Fruit fly (Drosophila melanogaster) whole organism, adult: Measurements from ENCODE around the gene sau.

ENCODE experiments used
- CG11617 ChIP-seq: fragments of 200-800 bp; sonication (Bioruptor generic); optimal IDR thresholded peaks from 2 replicates; lab custom pipeline; 2017; ENCODE audit warnings: mild to moderate bottlenecking, missing biosample characterization, missing genetic modification reagents, missing genetic modification characterization
- CG12768 ChIP-seq: fragments of 200-800 bp; sonication (Bioruptor generic); optimal IDR thresholded peaks from 2 replicates; lab custom pipeline; 2017; ENCODE audit warnings: missing biosample characterization, missing genetic modification characterization, mild to moderate bottlenecking, moderate library complexity, missing genetic modification reagents
- CG14711 ChIP-seq: fragments of 200-800 bp; sonication (Bioruptor generic); optimal IDR thresholded peaks from 2 replicates; lab custom pipeline; 2018; ENCODE audit warnings: missing biosample characterization, mild to moderate bottlenecking, missing genetic modification characterization, moderate library complexity
- CG1620 ChIP-seq: fragments of 200-800 bp; sonication (Bioruptor generic); optimal IDR thresholded peaks from 2 replicates; lab custom pipeline; 2016; ENCODE audit warnings: missing biosample characterization, missing genetic modification characterization
- CG33017 ChIP-seq: fragments of 200-800 bp; sonication (Bioruptor generic); optimal IDR thresholded peaks from 2 replicates; lab custom pipeline; 2018; ENCODE audit warnings: missing biosample characterization, mild to moderate bottlenecking, missing genetic modification characterization, moderate library complexity
- CG5204 ChIP-seq: fragments of 200-800 bp; sonication (Bioruptor generic); optimal IDR thresholded peaks from 2 replicates; lab custom pipeline; 2016; ENCODE audit warnings: missing biosample characterization, missing genetic modification characterization
- CG7045 ChIP-seq: fragments of 200-800 bp; sonication (Bioruptor generic); optimal IDR thresholded peaks from 2 replicates; lab custom pipeline; 2017; ENCODE audit warnings: missing biosample characterization, mild to moderate bottlenecking, missing genetic modification characterization
- CG7101 ChIP-seq: fragments of 200-800 bp; sonication (Bioruptor generic); optimal IDR thresholded peaks from 2 replicates; lab custom pipeline; 2018; ENCODE audit warnings: missing biosample characterization, mild to moderate bottlenecking, missing genetic modification characterization, moderate library complexity
- Clk ChIP-seq: fragments of 200-800 bp; sonication (Bioruptor generic); optimal IDR thresholded peaks from 2 replicates; lab custom pipeline; 2017; ENCODE audit warnings: missing biosample characterization, missing genetic modification characterization
- Crg-1 ChIP-seq: fragments of 200-800 bp; sonication (Bioruptor generic); optimal IDR thresholded peaks from 2 replicates; lab custom pipeline; 2016; ENCODE audit warnings: missing biosample characterization, missing genetic modification characterization
- Hr96 ChIP-seq: fragments of 200-800 bp; sonication (Bioruptor generic); optimal IDR thresholded peaks from 2 replicates; lab custom pipeline; 2016; ENCODE audit warnings: missing biosample characterization, missing genetic modification characterization
- Mnt ChIP-seq: fragments of 200-800 bp; sonication (Bioruptor generic); optimal IDR thresholded peaks from 2 replicates; lab custom pipeline; 2016; ENCODE audit warnings: missing biosample characterization, mild to moderate bottlenecking, missing genetic modification characterization
- bab1 ChIP-seq: fragments of 200-800 bp; sonication (Bioruptor generic); optimal IDR thresholded peaks from 3 replicates; lab custom pipeline; 2019; ENCODE audit warnings: missing biosample characterization, mild to moderate bottlenecking, missing genetic modification characterization, moderate library complexity
- cic ChIP-seq: fragments of 200-800 bp; sonication (Bioruptor generic); optimal IDR thresholded peaks from 2 replicates; lab custom pipeline; 2017; ENCODE audit warnings: missing biosample characterization, mild to moderate bottlenecking, missing genetic modification characterization, moderate library complexity
- cnc ChIP-seq, 2 experiments: fragments of >200 bp; optimal IDR thresholded peaks; 2 replicates each; lab custom pipeline; 2017
- kay ChIP-seq: fragments of 200-800 bp; sonication (Bioruptor generic); peaks from one replicate; lab custom pipeline; 2016; ENCODE audit warnings: missing biosample characterization, missing genetic modification characterization, borderline replicate concordance
- pad ChIP-seq: fragments of 200-800 bp; sonication (Bioruptor generic); optimal IDR thresholded peaks from 3 replicates; lab custom pipeline; 2017; ENCODE audit warnings: missing biosample characterization, missing genetic modification characterization, mild to moderate bottlenecking, moderate library complexity, missing genetic modification reagents
- tj ChIP-seq: fragments of 200-800 bp; sonication (Bioruptor generic); optimal IDR thresholded peaks from 3 replicates; lab custom pipeline; 2017; ENCODE audit warnings: missing biosample characterization, mild to moderate bottlenecking, missing genetic modification characterization, moderate library complexity
- toe ChIP-seq: fragments of 200-800 bp; sonication (Bioruptor generic); optimal IDR thresholded peaks from 2 replicates; lab custom pipeline; 2016; ENCODE audit warnings: missing biosample characterization, missing genetic modification characterization

sau gene

dm6 chr2L:2252241-2252640 lies 26.1 kb downstream of the sau start, which contains the start of gene CG17239:
CG17239 (minus strand) TSS chr2L:2252341.
- no peak for TF ChIP-seq CG7101
- TF ChIP-seq Hr96 (GFP tag; lab: Kevin White, UChicago), result no peak
- no peak for TF ChIP-seq tj (GFP tag; lab: Kevin White, UChicago)

- no peak for TF ChIP-seq kay (GFP tag; lab: Kevin White, UChicago)
- TF ChIP-seq Hr96 (GFP tag; lab: Kevin White, UChicago), result no peak
- no peak for TF ChIP-seq pad (GFP tag; lab: Kevin White, UChicago)
- no peak for TF ChIP-seq CG12768 (GFP tag; lab: Kevin White, UChicago)
- no peak for TF ChIP-seq CG7045 (GFP tag; lab: Kevin White, UChicago)
- no peak for TF ChIP-seq CG14711
- no peak for TF ChIP-seq cic (GFP tag; lab: Kevin White, UChicago)
- no peak for TF ChIP-seq CG5204 (GFP tag; lab: Kevin White, UChicago)
- TF ChIP-seq CG7101, result no peak
- TF ChIP-seq tj (GFP tag; lab: Kevin White, UChicago), result no peak
- TF ChIP-seq cnc (optimal IDR thresholded peaks at IDR 0.05; lab: Kevin White, UChicago), result no peak
Observed at dm6 chr2L:2252745-2253144, 26.6 kb downstream of the sau start, which contains the start of gene CG17234. CG17234 (plus strand) TSS chr2L:2253045.

- no peak for TF ChIP-seq CG5204 (GFP tag; lab: Kevin White, UChicago)
- no peak for TF ChIP-seq Mnt (GFP tag; lab: Kevin White, UChicago)
- no peak for TF ChIP-seq toe (GFP tag; lab: Kevin White, UChicago)
- TF ChIP-seq CG1620, result no peak
- TF ChIP-seq CG7045 (GFP tag; lab: Kevin White, UChicago), result no peak
- TF ChIP-seq CG12768 (GFP tag; lab: Kevin White, UChicago), result no peak
- TF ChIP-seq Hr96 (GFP tag; lab: Kevin White, UChicago), result no peak
- no peak for TF ChIP-seq CG11617 (GFP tag; lab: Kevin White, UChicago)
- TF ChIP-seq tj (GFP tag; lab: Kevin White, UChicago), result no peak
Observed at dm6 chr2L:2254950-2255349, 28.8 kb downstream of the sau start, which contains the start of gene Send1. Send1 (minus strand) TSS chr2L:2255050.

dm6 chr2L:2263142-2263541 lies 37.0 kb downstream of the sau start, which contains the start of gene CG4270:
CG4270 (plus strand) TSS chr2L:2263442.
- TF ChIP-seq Clk (GFP tag; lab: Kevin White, UChicago) (no peak), kay (GFP tag; lab: Kevin White, UChicago) (no peak), CG7101 (no peak), CG12768 (GFP tag; lab: Kevin White, UChicago) (no peak), pad (GFP tag; lab: Kevin White, UChicago) (no peak), toe (GFP tag; lab: Kevin White, UChicago) (no peak), Crg-1 (no peak), bab1 (no peak), cnc (optimal IDR thresholded peaks at IDR 0.05; lab: Kevin White, UChicago) (no peak)

dm6 chr2L:2265221-2265620 lies 39.1 kb downstream of the sau start, which contains the start of gene CG34049:
CG34049 (minus strand) TSS chr2L:2265321.
- no peak for TF ChIP-seq bab1
- TF ChIP-seq CG11617 (GFP tag; lab: Kevin White, UChicago), result no peak
- TF ChIP-seq cic (GFP tag; lab: Kevin White, UChicago), result no peak

dm6 chr2L:2269040-2269439 lies 42.9 kb downstream of the sau start, which contains the start of gene CG17242:
CG17242 (minus strand) TSS chr2L:2269140.
- no peak for TF ChIP-seq CG12768 (GFP tag; lab: Kevin White, UChicago)
- no peak for TF ChIP-seq CG7101
- no peak for TF ChIP-seq CG5204 (GFP tag; lab: Kevin White, UChicago)
- no peak for TF ChIP-seq Clk (GFP tag; lab: Kevin White, UChicago)
- TF ChIP-seq CG14711, result no peak
- TF ChIP-seq pad (GFP tag; lab: Kevin White, UChicago), result no peak
- TF ChIP-seq Mnt (GFP tag; lab: Kevin White, UChicago), result no peak
- no peak for TF ChIP-seq CG33017 (tag; lab: Kevin White, UChicago)
- no peak for TF ChIP-seq CG1620
- no peak for TF ChIP-seq Hr96 (GFP tag; lab: Kevin White, UChicago)
- no peak for TF ChIP-seq CG11617 (GFP tag; lab: Kevin White, UChicago)
- TF ChIP-seq tj (GFP tag; lab: Kevin White, UChicago), result no peak
- TF ChIP-seq kay (GFP tag; lab: Kevin White, UChicago), result no peak
